Fruit fly (Drosophila melanogaster): ENCODE data around the gene Task7.

The Task7 gene

DNA sequence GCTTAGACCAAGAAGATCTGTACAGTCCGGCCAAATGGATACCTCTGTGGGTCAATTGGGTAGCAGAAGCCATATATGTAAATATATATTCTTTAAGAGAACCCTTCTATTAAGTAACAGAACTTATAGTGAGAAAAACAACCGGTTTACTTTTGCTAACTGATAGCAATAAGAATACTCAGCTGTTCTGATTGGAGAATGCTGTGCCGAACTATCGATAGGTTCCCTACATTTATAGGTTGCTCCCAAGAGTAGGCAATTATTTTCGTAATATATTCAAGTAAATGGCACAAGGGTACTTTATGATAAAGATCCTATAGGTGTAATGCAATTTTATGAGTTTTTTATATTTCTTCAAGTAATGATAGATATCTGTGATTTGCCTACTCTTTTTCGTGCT, 44.3 kb upstream of the Task7 start, which contains the start of gene GstZ1 (continued):
- no peak for TF ChIP-seq Stat92E (GFP tag; optimal IDR thresholded peaks at IDR 0.05)
- TF ChIP-seq CG1792 (GFP tag; optimal IDR thresholded peaks at IDR 0.05), result no peak
- TF ChIP-seq lab (GFP tag; optimal IDR thresholded peaks at IDR 0.05), result no peak
- no peak for TF ChIP-seq sima (GFP tag; optimal IDR thresholded peaks at IDR 0.05)
- no peak for TF ChIP-seq jigr1 (GFP tag; IDR thresholded peaks at IDR 0.05)
- no peak for TF ChIP-seq twi (tag; optimal IDR thresholded peaks at IDR 0.05)
- TF ChIP-seq lmd (GFP tag; IDR thresholded peaks at IDR 0.05), result no peak
- TF ChIP-seq fd3F (GFP tag; optimal IDR thresholded peaks at IDR 0.05), result no peak
- no peak for TF ChIP-seq CG31365 (tag; optimal IDR thresholded peaks at IDR 0.05)
- TF ChIP-seq CG16813 (GFP tag; IDR thresholded peaks at IDR 0.05; ENCODE audit: partially characterized antibody), result no peak
- TF ChIP-seq CG10321 (GFP tag; IDR thresholded peaks at IDR 0.05), result no peak
- TF ChIP-seq CTCF (GFP tag; optimal IDR thresholded peaks at IDR 0.05), result no peak
- TF ChIP-seq NC2α (GFP tag; optimal IDR thresholded peaks at IDR 0.05), result no peak
- TF ChIP-seq CG1647 (GFP tag; optimal IDR thresholded peaks at IDR 0.05), result no peak
- no peak for TF ChIP-seq CG9876 (GFP tag; optimal IDR thresholded peaks at IDR 0.05)
- TF ChIP-seq croc (GFP tag; conservative IDR thresholded peaks at IDR 0.05), result no peak
- no peak for TF ChIP-seq CG43689 (GFP tag; IDR thresholded peaks at IDR 0.05)
- no peak for TF ChIP-seq Ada2b (GFP tag; IDR thresholded peaks at IDR 0.05)
- TF ChIP-seq inv (GFP tag; IDR thresholded peaks at IDR 0.05; ENCODE audit: partially characterized antibody), result peak; percentile 40; the same call in 1 of the 2 replicates
- peak; percentile 86 for TF ChIP-seq CG13287 (GFP tag; IDR thresholded peaks at IDR 0.05; ENCODE audit: partially characterized antibody)
- TF ChIP-seq p53 (GFP tag; optimal IDR thresholded peaks at IDR 0.05), result no peak
- TF ChIP-seq CG31388 (GFP tag; optimal IDR thresholded peaks at IDR 0.05), result no peak
- TF ChIP-seq hth (optimal IDR thresholded peaks at IDR 0.05), result no peak
- peak; percentile 56; the same call in 1 of the 3 replicates for TF ChIP-seq knrl (GFP tag; IDR thresholded peaks at IDR 0.05; ENCODE audit: partially characterized antibody)
- TF ChIP-seq CG10209 (GFP tag; optimal IDR thresholded peaks at IDR 0.05), result no peak
- no peak for TF ChIP-seq CG9797 (GFP tag; optimal IDR thresholded peaks at IDR 0.05)
- TF ChIP-seq dimm (GFP tag; IDR thresholded peaks at IDR 0.05), result no peak
- no peak for TF ChIP-seq tap (tag; optimal IDR thresholded peaks at IDR 0.05)
- no peak for TF ChIP-seq CG6175 (GFP tag; IDR thresholded peaks at IDR 0.05)
- no peak for TF ChIP-seq MTF-1 (GFP tag; optimal IDR thresholded peaks at IDR 0.05; ENCODE audit: borderline replicate concordance)
- no peak for TF ChIP-seq CG3163 (GFP tag; optimal IDR thresholded peaks at IDR 0.05)
- no peak for TF ChIP-seq Rfx (GFP tag; IDR thresholded peaks at IDR 0.05)
- TF ChIP-seq grn (GFP tag; optimal IDR thresholded peaks at IDR 0.05), result peak; percentile 49
- TF ChIP-seq CG7786 (GFP tag; optimal IDR thresholded peaks at IDR 0.05), result no peak
- TF ChIP-seq psq (GFP tag; optimal IDR thresholded peaks at IDR 0.05), result no peak
- no peak for TF ChIP-seq ci (GFP tag; IDR thresholded peaks at IDR 0.05)
- no peak for TF ChIP-seq Camta (GFP tag; optimal IDR thresholded peaks at IDR 0.05)
- no peak for TF ChIP-seq sd (tag; optimal IDR thresholded peaks at IDR 0.05)
- no peak for TF ChIP-seq CG15514 (GFP tag; optimal IDR thresholded peaks at IDR 0.05)
- peak; percentile 67; the same call in 2 of the 3 replicates for TF ChIP-seq Doc3 (GFP tag; IDR thresholded peaks at IDR 0.05; ENCODE audit: partially characterized antibody)
- no peak for TF ChIP-seq CG12071 (GFP tag; optimal IDR thresholded peaks at IDR 0.05)
- TF ChIP-seq vnd (GFP tag; IDR thresholded peaks at IDR 0.05; ENCODE audit: partially characterized antibody), result 0 out of 3 replicates have a peak, but pooled peaks have one; percentile 33
- TF ChIP-seq CG13775 (GFP tag; optimal IDR thresholded peaks at IDR 0.05), result no peak
- TF ChIP-seq CG33213 (GFP tag; optimal IDR thresholded peaks at IDR 0.05), result no peak
- no peak for TF ChIP-seq corto (GFP tag; optimal IDR thresholded peaks at IDR 0.05)
- TF ChIP-seq scrt (GFP tag; optimal IDR thresholded peaks at IDR 0.05), result no peak
- no peak for TF ChIP-seq CG17385 (GFP tag; optimal IDR thresholded peaks at IDR 0.05)
- peak; percentile 80 for TF ChIP-seq Dll (GFP tag; IDR thresholded peaks at IDR 0.05; ENCODE audit: partially characterized antibody)
- no peak for TF ChIP-seq Xbp1 (GFP tag; optimal IDR thresholded peaks at IDR 0.05)
- peak; percentile 44 for TF ChIP-seq Med (GFP tag)
- TF ChIP-seq CG14667 (GFP tag; IDR thresholded peaks at IDR 0.05), result no peak
- TF ChIP-seq Nf-YC (tag; optimal IDR thresholded peaks at IDR 0.05), result peak; percentile 76

Data from whole organism, embryonic.